Fruit fly (Drosophila melanogaster) whole organism, embryonic: ENCODE data around the gene moody.

Source experiments
- BEAF-32 ChIP-seq: fragments of 200-800 bp; sonication (Bioruptor generic); optimal IDR thresholded peaks from 3 replicates; lab custom pipeline; 2017; ENCODE audit warnings: missing biosample characterization, missing genetic modification characterization, mild to moderate bottlenecking, moderate library complexity, missing genetic modification reagents
- CG10274 ChIP-seq: fragments of 200-800 bp; sonication (Bioruptor generic); optimal IDR thresholded peaks from 3 replicates; lab custom pipeline; 2017; ENCODE audit warnings: missing biosample characterization, mild to moderate bottlenecking, missing genetic modification characterization
- CG10543 ChIP-seq: fragments of 200-800 bp; sonication (Bioruptor generic); optimal IDR thresholded peaks from 3 replicates; lab custom pipeline; 2017; ENCODE audit warnings: missing biosample characterization, mild to moderate bottlenecking, missing genetic modification characterization, moderate library complexity
- CG11398 ChIP-seq: fragments of 200-800 bp; sonication (Bioruptor generic); optimal IDR thresholded peaks from 2 replicates; lab custom pipeline; 2016; ENCODE audit warnings: missing biosample characterization, missing genetic modification characterization
- CG11456 ChIP-seq: fragments of 200-800 bp; sonication (Bioruptor generic); IDR thresholded peaks from 3 replicates; pipeline ENCODE4 v1.3.6; 2022; ENCODE audit warnings: missing biosample characterization, missing genetic modification characterization
- CG11560 ChIP-seq: fragments of 200-800 bp; sonication (Bioruptor generic); IDR thresholded peaks from 3 replicates; pipeline ENCODE4 v1.3.6; 2022; ENCODE audit warnings: missing biosample characterization, missing genetic modification characterization
- CG13424 ChIP-seq: fragments of 200-800 bp; sonication (Bioruptor generic); optimal IDR thresholded peaks from 2 replicates; lab custom pipeline; 2019; ENCODE audit warnings: missing biosample characterization, mild to moderate bottlenecking, missing genetic modification characterization, moderate library complexity
- CG13624 ChIP-seq: fragments of 200-800 bp; sonication (Bioruptor generic); optimal IDR thresholded peaks from 2 replicates; lab custom pipeline; 2016; ENCODE audit warnings: missing biosample characterization, missing genetic modification characterization
- CG14710 ChIP-seq: fragments of 200-800 bp; sonication (Bioruptor generic); optimal IDR thresholded peaks from 3 replicates; lab custom pipeline; 2019; ENCODE audit warnings: missing biosample characterization, mild to moderate bottlenecking, missing genetic modification characterization, moderate library complexity
- CG15073 ChIP-seq: fragments of 200-800 bp; sonication (Bioruptor generic); optimal IDR thresholded peaks from 2 replicates; lab custom pipeline; 2016; ENCODE audit warnings: missing biosample characterization, missing genetic modification characterization
- CG16813 ChIP-seq: fragments of 200-800 bp; sonication (Bioruptor generic); IDR thresholded peaks from 3 replicates; pipeline ENCODE4 v1.3.6; 2022; ENCODE audit warnings: missing biosample characterization, missing genetic modification characterization; ENCODE audit not compliant: partially characterized antibody
- CG18619 ChIP-seq: fragments of 200-800 bp; sonication (Bioruptor generic); optimal IDR thresholded peaks from 3 replicates; lab custom pipeline; 2017; ENCODE audit warnings: missing biosample characterization, mild to moderate bottlenecking, missing genetic modification characterization
- CG2129 ChIP-seq: fragments of 200-800 bp; sonication (Bioruptor generic); IDR thresholded peaks from 2 replicates; pipeline ENCODE4 v1.3.6; 2022; ENCODE audit warnings: missing biosample characterization, missing genetic modification characterization; ENCODE audit not compliant: partially characterized antibody
- CG32772 ChIP-seq: fragments of 200-800 bp; sonication (Bioruptor generic); IDR thresholded peaks from 2 replicates; pipeline ENCODE4 v1.3.6; 2022; ENCODE audit warnings: missing biosample characterization, missing genetic modification characterization
- CG34224 ChIP-seq: fragments of 200-800 bp; sonication (Bioruptor generic); IDR thresholded peaks from 3 replicates; pipeline ENCODE4 v1.3.6; 2022; ENCODE audit warnings: missing biosample characterization, missing genetic modification characterization; ENCODE audit not compliant: partially characterized antibody
- CG6854 ChIP-seq: fragments of 200-800 bp; sonication (Bioruptor generic); optimal IDR thresholded peaks from 3 replicates; lab custom pipeline; 2017; ENCODE audit warnings: missing biosample characterization, mild to moderate bottlenecking, missing genetic modification characterization
- CG7556 ChIP-seq: fragments of 200-800 bp; sonication (Bioruptor generic); optimal IDR thresholded peaks from 2 replicates; lab custom pipeline; 2017; ENCODE audit warnings: missing biosample characterization, mild to moderate bottlenecking, missing genetic modification characterization
- CG8290 ChIP-seq, 3 experiments: fragments of 200-800 bp; sonication (Bioruptor generic); optimal IDR thresholded peaks; 2 replicates each; lab custom pipeline; 2016 to 2019; ENCODE audit warnings: missing biosample characterization in 3 of 3, missing genetic modification characterization in 3 of 3, mild to moderate bottlenecking in 2 of 3, moderate library complexity in 1 of 3
- CG8359 ChIP-seq: fragments of 200-800 bp; sonication (Bioruptor generic); optimal IDR thresholded peaks from 2 replicates; lab custom pipeline; 2017; ENCODE audit warnings: missing biosample characterization, mild to moderate bottlenecking, missing genetic modification characterization, borderline replicate concordance
- CG8388 ChIP-seq: fragments of 200-800 bp; sonication (Bioruptor generic); optimal IDR thresholded peaks from 2 replicates; lab custom pipeline; 2019; ENCODE audit warnings: missing biosample characterization, mild to moderate bottlenecking, missing genetic modification characterization, moderate library complexity
- CG8765 ChIP-seq: fragments of 200-800 bp; sonication (Bioruptor generic); IDR thresholded peaks from 2 replicates; pipeline ENCODE4 v1.3.6; 2022; ENCODE audit warnings: missing biosample characterization, missing genetic modification characterization
- CG9932 ChIP-seq: fragments of 200-800 bp; sonication (Bioruptor generic); IDR thresholded peaks from 2 replicates; pipeline ENCODE4 v1.3.6; 2022; ENCODE audit warnings: missing biosample characterization, missing genetic modification characterization
- Dip2 ChIP-seq: fragments of 200-800 bp; sonication (Bioruptor generic); IDR thresholded peaks from 2 replicates; pipeline ENCODE4 v1.3.6; 2022; ENCODE audit warnings: missing biosample characterization, missing genetic modification characterization
- Dip3 ChIP-seq: fragments of 200-800 bp; sonication (Bioruptor generic); optimal IDR thresholded peaks from 3 replicates; lab custom pipeline; 2016; ENCODE audit warnings: missing biosample characterization, missing genetic modification characterization
- Doc2 ChIP-seq: fragments of 200-800 bp; sonication (Bioruptor generic); IDR thresholded peaks from 2 replicates; pipeline ENCODE4 v1.3.6; 2022; ENCODE audit warnings: missing biosample characterization, missing genetic modification characterization
- GATAe ChIP-seq: fragments of 200-800 bp; sonication (Bioruptor generic); conservative IDR thresholded peaks from 2 replicates; pipeline ENCODE4 v1.3.6; 2022; ENCODE audit warnings: missing biosample characterization, missing genetic modification characterization
- MBD-R2 ChIP-seq: fragments of 200-800 bp; sonication (Bioruptor generic); IDR thresholded peaks from 2 replicates; pipeline ENCODE4 v1.3.6; 2022; ENCODE audit warnings: missing biosample characterization, missing genetic modification characterization
- NFAT ChIP-seq: fragments of 200-800 bp; sonication (Bioruptor generic); IDR thresholded peaks from 2 replicates; pipeline ENCODE4 v1.3.6; 2022; ENCODE audit warnings: missing biosample characterization, missing genetic modification characterization
- Optix ChIP-seq: fragments of 200-800 bp; sonication (Bioruptor generic); IDR thresholded peaks from 3 replicates; pipeline ENCODE4 v1.3.6; 2022; ENCODE audit warnings: missing biosample characterization, missing genetic modification characterization
- Sry-β ChIP-seq: fragments of 200-800 bp; sonication (Bioruptor generic); optimal IDR thresholded peaks from 2 replicates; lab custom pipeline; 2018; ENCODE audit warnings: missing biosample characterization, mild to moderate bottlenecking, missing genetic modification characterization, moderate library complexity
- Vsx1 ChIP-seq: fragments of 200-800 bp; sonication (Bioruptor generic); optimal IDR thresholded peaks from 2 replicates; lab custom pipeline; 2017; ENCODE audit warnings: missing biosample characterization, mild to moderate bottlenecking, missing genetic modification characterization, missing genetic modification reagents
- ash1 ChIP-seq: fragments of 200-800 bp; sonication (Bioruptor generic); optimal IDR thresholded peaks from 2 replicates; lab custom pipeline; 2018; ENCODE audit warnings: missing biosample characterization, mild to moderate bottlenecking, missing genetic modification characterization
- cas ChIP-seq: fragments of 200-800 bp; sonication (Bioruptor generic); IDR thresholded peaks from 2 replicates; pipeline ENCODE4 v1.3.6; 2022; ENCODE audit warnings: missing biosample characterization, missing genetic modification characterization
- cg ChIP-seq: fragments of 200-800 bp; sonication (Bioruptor generic); optimal IDR thresholded peaks from 3 replicates; lab custom pipeline; 2019; ENCODE audit warnings: missing biosample characterization, mild to moderate bottlenecking, missing genetic modification characterization, moderate library complexity
- chn ChIP-seq: fragments of 200-800 bp; sonication (Bioruptor generic); optimal IDR thresholded peaks from 2 replicates; lab custom pipeline; 2016; ENCODE audit warnings: missing biosample characterization, missing genetic modification characterization
- fd3F ChIP-seq: fragments of 200-800 bp; sonication (Bioruptor generic); optimal IDR thresholded peaks from 2 replicates; lab custom pipeline; 2018; ENCODE audit warnings: missing biosample characterization, mild to moderate bottlenecking, missing genetic modification characterization, moderate library complexity
- nom ChIP-seq: fragments of 200-800 bp; sonication (Bioruptor generic); optimal IDR thresholded peaks from 2 replicates; lab custom pipeline; 2017; ENCODE audit warnings: missing biosample characterization, missing genetic modification characterization, mild to moderate bottlenecking, moderate library complexity, missing genetic modification reagents
- otp ChIP-seq: fragments of 200-800 bp; sonication (Bioruptor generic); IDR thresholded peaks from 3 replicates; pipeline ENCODE4, ENCODE4 v1.3.6; 2022; ENCODE audit warnings: missing biosample characterization, missing genetic modification characterization
- p53 ChIP-seq: fragments of 200-800 bp; sonication (Bioruptor generic); optimal IDR thresholded peaks from 2 replicates; lab custom pipeline; 2016; ENCODE audit warnings: missing biosample characterization, missing genetic modification characterization
- prd ChIP-seq, 3 experiments: fragments of >200 bp in 2 of 3; fragments of 200-800 bp in 1 of 3; sonication (Bioruptor generic) in 1 of 3; optimal IDR thresholded peaks in 2 of 3; IDR thresholded peaks in 1 of 3; 2 replicates in 2 of 3; 3 replicates in 1 of 3; pipeline versions ENCODE4 v1.3.6 to Lab custom; 2017 to 2022; ENCODE audit warnings: missing biosample characterization in 1 of 3, missing genetic modification characterization in 1 of 3
- ranshi ChIP-seq: fragments of 200-800 bp; sonication (Bioruptor generic); IDR thresholded peaks from 2 replicates; pipeline ENCODE4 v1.3.6; 2022; ENCODE audit warnings: missing biosample characterization, missing genetic modification characterization
- ro ChIP-seq: fragments of 200-800 bp; sonication (Bioruptor generic); IDR thresholded peaks from 2 replicates; pipeline ENCODE4 v1.3.6; 2022; ENCODE audit warnings: missing biosample characterization, missing genetic modification characterization
- row ChIP-seq: fragments of 200-800 bp; sonication (Bioruptor generic); IDR thresholded peaks from 3 replicates; pipeline ENCODE4 v1.3.6; 2022; ENCODE audit warnings: missing biosample characterization, missing genetic modification characterization
- sisA ChIP-seq: fragments of 200-800 bp; sonication (Bioruptor generic); IDR thresholded peaks from 2 replicates; pipeline ENCODE4 v1.3.6; 2022; ENCODE audit warnings: missing biosample characterization, missing genetic modification characterization
- ttk ChIP-seq: fragments of 200-800 bp; sonication (Bioruptor generic); IDR thresholded peaks from 2 replicates; pipeline ENCODE4 v2.1.2; 2022; ENCODE audit warnings: missing biosample characterization, missing genetic modification characterization
- unpg ChIP-seq: fragments of 200-800 bp; sonication (Bioruptor generic); optimal IDR thresholded peaks from 3 replicates; lab custom pipeline; 2018; ENCODE audit warnings: missing biosample characterization, mild to moderate bottlenecking, missing genetic modification characterization, moderate library complexity
- usp ChIP-seq: fragments of >200 bp; optimal IDR thresholded peaks from 2 replicates; lab custom pipeline; 2017; ENCODE audit warnings: missing biosample characterization, missing genetic modification characterization
- vnd ChIP-seq: fragments of 200-800 bp; sonication (Bioruptor generic); IDR thresholded peaks from 3 replicates; pipeline ENCODE4 v1.3.6; 2022; ENCODE audit warnings: missing biosample characterization, missing genetic modification characterization; ENCODE audit not compliant: partially characterized antibody
- yki ChIP-seq: fragments of >200 bp; optimal IDR thresholded peaks from 3 replicates; lab custom pipeline; 2018
- zfh2 ChIP-seq: fragments of 200-800 bp; sonication (Bioruptor generic); optimal IDR thresholded peaks from 2 replicates; lab custom pipeline; 2016; ENCODE audit warnings: missing biosample characterization, missing genetic modification characterization

The moody gene

dm6 chrX:2083109-2083508 is 33.2 kb upstream of the moody start (continued):
- TF ChIP-seq CG8765 (GFP tag; lab: Robert Waterston, UW) = peak; percentile 42; the same call in 1 of the 2 replicates
- peak; percentile 39 for TF ChIP-seq chn (GFP tag; lab: Kevin White, UChicago)
- no peak for TF ChIP-seq usp
- TF ChIP-seq Vsx1 (GFP tag; lab: Kevin White, UChicago) = no peak
- TF ChIP-seq CG8290 (GFP tag; optimal IDR thresholded peaks at IDR 0.05; lab: Kevin White, UChicago) = no peak
- peak in 1 of 2 experiments; percentile 97 for TF ChIP-seq CG8290 (tag; optimal IDR thresholded peaks at IDR 0.05; lab: Kevin White, UChicago)
- TF ChIP-seq ranshi (GFP tag; lab: Robert Waterston, UW) = peak; percentile 44; the same call in 1 of the 2 replicates
- TF ChIP-seq nom (GFP tag; lab: Kevin White, UChicago) = peak; percentile 56
- TF ChIP-seq CG8359 (GFP tag; lab: Kevin White, UChicago) = no peak
- TF ChIP-seq CG16813 (GFP tag; lab: Robert Waterston, UW) = no peak
- no peak for TF ChIP-seq vnd (GFP tag; lab: Robert Waterston, UW)
- 0 out of 3 replicates have a peak, but pooled peaks have one; percentile 28 for TF ChIP-seq Optix (GFP tag; lab: Robert Waterston, UW)
- TF ChIP-seq fd3F (GFP tag; lab: Kevin White, UChicago) = peak; percentile 55
- peak; percentile 49 for TF ChIP-seq CG10543 (GFP tag; lab: Kevin White, UChicago)
- peak; percentile 38 for TF ChIP-seq sisA (GFP tag; lab: Robert Waterston, UW)
- no peak for TF ChIP-seq prd (optimal IDR thresholded peaks at IDR 0.05; lab: Kevin White, UChicago)
- TF ChIP-seq prd (GFP tag; IDR thresholded peaks at IDR 0.05; lab: Robert Waterston, UW) = peak; percentile 75
- peak; percentile 85 for TF ChIP-seq CG11456 (GFP tag; lab: Robert Waterston, UW)
- peak; percentile 72; the same call in 1 of the 2 replicates for TF ChIP-seq NFAT (GFP tag; lab: Robert Waterston, UW)
- peak; percentile 41 for TF ChIP-seq CG13424 (tag; lab: Kevin White, UChicago)
- no peak for TF ChIP-seq CG2129
- TF ChIP-seq CG8388 (GFP tag; lab: Kevin White, UChicago) = no peak
- 0 out of 3 replicates have a peak, but pooled peaks have one; percentile 32 for TF ChIP-seq otp (GFP tag; lab: Robert Waterston, UW)
- TF ChIP-seq zfh2 = peak; percentile 81
- no peak for TF ChIP-seq CG7556 (GFP tag; lab: Kevin White, UChicago)
- TF ChIP-seq unpg (GFP tag; lab: Kevin White, UChicago) = peak; percentile 57
- TF ChIP-seq CG18619 (GFP tag; lab: Kevin White, UChicago) = peak; percentile 32
- no peak for TF ChIP-seq CG15073 (GFP tag; lab: Kevin White, UChicago)
- no peak for TF ChIP-seq cg (GFP tag; lab: Kevin White, UChicago)
- TF ChIP-seq MBD-R2 (GFP tag; lab: Robert Waterston, UW) = peak; percentile 46; the same call in 1 of the 2 replicates
- no peak for TF ChIP-seq CG6854 (GFP tag; lab: Kevin White, UChicago)
- TF ChIP-seq CG14710 (tag; lab: Kevin White, UChicago) = no peak
- TF ChIP-seq CG11398 = no peak
- TF ChIP-seq yki = no peak
- TF ChIP-seq Dip3 (GFP tag; lab: Kevin White, UChicago) = peak; percentile 66
- no peak for TF ChIP-seq Sry-β (GFP tag; lab: Kevin White, UChicago)
- TF ChIP-seq Doc2 (GFP tag; lab: Robert Waterston, UW) = no peak
- no peak for TF ChIP-seq cas
- TF ChIP-seq ttk (GFP tag; lab: Robert Waterston, UW) = no peak
- TF ChIP-seq CG13624 (GFP tag; lab: Kevin White, UChicago) = peak; percentile 60
- peak; percentile 91 for TF ChIP-seq CG9932 (GFP tag; lab: Robert Waterston, UW)
- TF ChIP-seq row (GFP tag; lab: Robert Waterston, UW) = peak; percentile 71
- TF ChIP-seq Dip2 = no peak
- TF ChIP-seq p53 (GFP tag; lab: Kevin White, UChicago) = no peak
- no peak for TF ChIP-seq CG34224 (GFP tag; lab: Robert Waterston, UW)
- peak; percentile 35 for TF ChIP-seq ash1 (GFP tag; lab: Kevin White, UChicago)
- TF ChIP-seq CG32772 (GFP tag; lab: Robert Waterston, UW) = no peak
- no peak for TF ChIP-seq GATAe (GFP tag; lab: Robert Waterston, UW)
- no peak for TF ChIP-seq ro (GFP tag; lab: Robert Waterston, UW)
- TF ChIP-seq BEAF-32 (GFP tag; lab: Kevin White, UChicago) = no peak
- peak; percentile 52; the same call in 2 of the 3 replicates for TF ChIP-seq CG11560 (tag; lab: Robert Waterston, UW)
- TF ChIP-seq CG10274 (GFP tag; lab: Kevin White, UChicago) = peak; percentile 27
